Fruit fly (Drosophila melanogaster): ENCODE data around the gene CG3734.

Gene CG3734

DNA sequence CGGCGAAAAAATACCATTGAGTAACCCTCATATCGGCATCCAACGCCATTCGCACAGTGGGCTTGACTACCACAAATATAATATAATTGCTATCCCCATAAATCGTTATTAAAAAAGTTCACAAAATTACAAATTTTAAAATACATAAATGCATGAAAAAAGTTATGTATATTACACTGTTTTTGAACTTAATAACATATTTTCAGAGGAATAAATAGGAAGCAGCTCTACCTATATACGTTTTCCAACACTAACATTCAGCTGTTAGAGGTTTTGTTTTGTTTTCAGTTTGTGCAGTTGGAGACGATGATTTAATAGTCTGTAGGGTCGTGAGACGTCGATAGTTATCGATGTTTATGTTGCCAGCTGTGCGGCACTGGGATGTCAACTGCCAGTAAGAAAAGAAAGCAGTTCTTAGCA is 15.4 kb downstream of the CG3734 start, which contains the start of the genes Ino80 and Aptx (continued):
- peak; percentile 88 for TF ChIP-seq Mes4 (GFP tag; optimal IDR thresholded peaks at IDR 0.05)
- TF ChIP-seq E2f2 (GFP tag; IDR thresholded peaks at IDR 0.05) = peak; percentile 73
- TF ChIP-seq CG1233 (GFP tag; optimal IDR thresholded peaks at IDR 0.05) = peak; percentile 81
- TF ChIP-seq fd64A (GFP tag; optimal IDR thresholded peaks at IDR 0.05) = peak; percentile 61
- no peak for TF ChIP-seq h (optimal IDR thresholded peaks at IDR 0.05)
- TF ChIP-seq CG4282 (GFP tag; optimal IDR thresholded peaks at IDR 0.05) = peak; percentile 95
- TF ChIP-seq sug (tag; optimal IDR thresholded peaks at IDR 0.05) = no peak
- TF ChIP-seq CG31365 (tag; optimal IDR thresholded peaks at IDR 0.05) = peak; percentile 38
- TF ChIP-seq CG13624 (GFP tag; optimal IDR thresholded peaks at IDR 0.05) = peak; percentile 95
- peak; percentile 91 for TF ChIP-seq CG3065 (GFP tag; optimal IDR thresholded peaks at IDR 0.05)
- TF ChIP-seq CG3163 (GFP tag; optimal IDR thresholded peaks at IDR 0.05) = peak; percentile 80
- peak; percentile 77; the same call in 1 of the 2 replicates for TF ChIP-seq toy (GFP tag; IDR thresholded peaks at IDR 0.05)
- TF ChIP-seq run (tag; optimal IDR thresholded peaks at IDR 0.05) = peak; percentile 73
- peak; percentile 64; the same call in 1 of the 2 replicates for TF ChIP-seq bowl (GFP tag; IDR thresholded peaks at IDR 0.05)
- TF ChIP-seq CG30431 (GFP tag; optimal IDR thresholded peaks at IDR 0.05) = peak; percentile 91
- TF ChIP-seq Fer3 (tag; optimal IDR thresholded peaks at IDR 0.05) = peak; percentile 91
- peak; percentile 98 for TF ChIP-seq Hsf (GFP tag; optimal IDR thresholded peaks at IDR 0.05)
- TF ChIP-seq pb (GFP tag; optimal IDR thresholded peaks at IDR 0.05) = peak; percentile 64
- peak; percentile 95 for TF ChIP-seq tx (GFP tag; optimal IDR thresholded peaks at IDR 0.05)
- TF ChIP-seq dmrt99B (tag; optimal IDR thresholded peaks at IDR 0.05) = no peak
- TF ChIP-seq CG17186 (GFP tag; optimal IDR thresholded peaks at IDR 0.05) = peak; percentile 78
- peak; percentile 96 for TF ChIP-seq CG9817 (tag; optimal IDR thresholded peaks at IDR 0.05)
- peak; percentile 91 for TF ChIP-seq CG3726 (GFP tag; IDR thresholded peaks at IDR 0.05)
- TF ChIP-seq CG1529 (GFP tag; optimal IDR thresholded peaks at IDR 0.05) = peak; percentile 75
- TF ChIP-seq ham (GFP tag; IDR thresholded peaks at IDR 0.05) = peak; percentile 86
- TF ChIP-seq CG18476 (GFP tag; optimal IDR thresholded peaks at IDR 0.05) = peak; percentile 94
- peak; percentile 91 for TF ChIP-seq CG18619 (GFP tag; optimal IDR thresholded peaks at IDR 0.05)
- TF ChIP-seq fd3F (GFP tag; optimal IDR thresholded peaks at IDR 0.05) = peak; percentile 89
- peak; percentile 73 for TF ChIP-seq CG6254 (GFP tag; optimal IDR thresholded peaks at IDR 0.05)
- TF ChIP-seq dm (GFP tag; optimal IDR thresholded peaks at IDR 0.05) = peak; percentile 86
- TF ChIP-seq lab (GFP tag; optimal IDR thresholded peaks at IDR 0.05) = peak; percentile 95
- TF ChIP-seq amos (GFP tag; IDR thresholded peaks at IDR 0.05; ENCODE audit: partially characterized antibody) = peak; percentile 97
- TF ChIP-seq vnd (GFP tag; IDR thresholded peaks at IDR 0.05; ENCODE audit: partially characterized antibody) = peak; percentile 93
- peak; percentile 95 for TF ChIP-seq CG6791 (GFP tag; IDR thresholded peaks at IDR 0.05; ENCODE audit: partially characterized antibody)
- peak; percentile 86 for TF ChIP-seq CG7357 (GFP tag; IDR thresholded peaks at IDR 0.05)
- TF ChIP-seq Bgb (GFP tag; IDR thresholded peaks at IDR 0.05; ENCODE audit: partially characterized antibody) = peak; percentile 97
- TF ChIP-seq lbe (GFP tag; optimal IDR thresholded peaks at IDR 0.05) = peak; percentile 78
- no peak for TF ChIP-seq zf30C (GFP tag; optimal IDR thresholded peaks at IDR 0.05)
- peak; percentile 88 for TF ChIP-seq tna (GFP tag; IDR thresholded peaks at IDR 0.05; ENCODE audit: partially characterized antibody)
- peak; percentile 95 for TF ChIP-seq Dll (GFP tag; IDR thresholded peaks at IDR 0.05; ENCODE audit: partially characterized antibody)
- TF ChIP-seq ATbp (GFP tag; optimal IDR thresholded peaks at IDR 0.05) = peak; percentile 77
- TF ChIP-seq pum (GFP tag; optimal IDR thresholded peaks at IDR 0.05) = peak; percentile 95
- TF ChIP-seq br (optimal IDR thresholded peaks at IDR 0.05) = no peak
- peak; percentile 81 for TF ChIP-seq Oaz (GFP tag; IDR thresholded peaks at IDR 0.05)
- TF ChIP-seq otp (GFP tag; IDR thresholded peaks at IDR 0.05) = peak; percentile 82; the same call in 2 of the 3 replicates
- peak; percentile 93 for TF ChIP-seq CG33213 (GFP tag; optimal IDR thresholded peaks at IDR 0.05)
- peak; percentile 92 for TF ChIP-seq kay (GFP tag; optimal IDR thresholded peaks at IDR 0.05)
- TF ChIP-seq CG34422 (GFP tag; IDR thresholded peaks at IDR 0.05) = peak; percentile 96
- TF ChIP-seq Side (GFP tag; optimal IDR thresholded peaks at IDR 0.05) = peak; percentile 88
- peak; percentile 96 for TF ChIP-seq Sox102F (GFP tag; optimal IDR thresholded peaks at IDR 0.05)
- peak; percentile 86 for TF ChIP-seq CG34224 (GFP tag; IDR thresholded peaks at IDR 0.05; ENCODE audit: partially characterized antibody)
